Worm (Caenorhabditis elegans) whole organism, early embryonic: Measurements from ENCODE around the gene nhr-149.
"Not testable (repeated sequence)": the region's sequence is repeated elsewhere in the genome, so short reads cannot be mapped to it uniquely, and the experiment has no call there.

Source experiments
- B0310.2 ChIP-seq: sonication (generic microtip); optimal IDR thresholded peaks from 2 replicates; lab custom pipeline; 2016; ENCODE audit warnings: mild to moderate bottlenecking, missing genetic modification characterization, missing compliant biosample characterization
- F13C5.2 ChIP-seq: sonication (generic microtip); optimal IDR thresholded peaks from 2 replicates; lab custom pipeline; 2017; ENCODE audit warnings: mild to moderate bottlenecking, missing genetic modification characterization, inconsistent platforms, missing compliant biosample characterization
- aly-1 ChIP-seq: sonication (generic microtip); optimal IDR thresholded peaks from 2 replicates; lab custom pipeline; 2016; ENCODE audit warnings: missing genetic modification characterization, missing compliant biosample characterization
- ama-1 ChIP-seq: fragments of 150-350 bp; optimal IDR thresholded peaks from 2 replicates; lab custom pipeline; 2014
- ceh-13 ChIP-seq: fragments of 200-800 bp; sonication (Bioruptor generic); optimal IDR thresholded peaks from 2 replicates; lab custom pipeline; 2018; ENCODE audit warnings: mild to moderate bottlenecking, missing genetic modification characterization, missing compliant biosample characterization
- ceh-36 ChIP-seq: sonication (generic microtip); optimal IDR thresholded peaks from 2 replicates; lab custom pipeline; 2016; ENCODE audit warnings: missing genetic modification characterization, inconsistent platforms, missing compliant biosample characterization
- ets-7 ChIP-seq: sonication (generic microtip); optimal IDR thresholded peaks from 2 replicates; lab custom pipeline; 2016; ENCODE audit warnings: missing genotype, missing genetic modification characterization, missing compliant biosample characterization
- flt-1 ChIP-seq: fragments of 200-800 bp; sonication (Bioruptor generic); IDR thresholded peaks from 2 replicates; pipeline ENCODE4 v1.3.6; 2022; ENCODE audit warnings: missing genetic modification characterization, missing compliant biosample characterization
- hmbx-1 ChIP-seq: sonication (generic microtip); optimal IDR thresholded peaks from 2 replicates; lab custom pipeline; 2016; ENCODE audit warnings: mild to moderate bottlenecking, missing genetic modification characterization, missing compliant biosample characterization
- hmg-4 ChIP-seq: fragments of 200-800 bp; sonication (Bioruptor generic); optimal IDR thresholded peaks from 2 replicates; lab custom pipeline; 2018; ENCODE audit warnings: mild to moderate bottlenecking, missing genetic modification characterization, missing compliant biosample characterization
- hnd-1 ChIP-seq: sonication (generic microtip); optimal IDR thresholded peaks from 2 replicates; lab custom pipeline; 2016; ENCODE audit warnings: missing genetic modification characterization, missing compliant biosample characterization
- pes-1 ChIP-seq: fragments of 200-800 bp; sonication (Bioruptor generic); IDR thresholded peaks from 2 replicates; pipeline ENCODE4 v1.3.6; 2022; ENCODE audit warnings: missing genetic modification reagents, missing genetic modification characterization, missing compliant biosample characterization
- scrt-1 ChIP-seq: fragments of 200-800 bp; sonication (Bioruptor generic); IDR thresholded peaks from 2 replicates; pipeline ENCODE4 v1.3.6; 2022; ENCODE audit warnings: missing genetic modification characterization, missing compliant biosample characterization
- sea-1 ChIP-seq: fragments of 200-800 bp; sonication (Bioruptor generic); conservative IDR thresholded peaks from 2 replicates; pipeline ENCODE4 v1.3.6; 2022; ENCODE audit warnings: missing genetic modification characterization, missing compliant biosample characterization
- tbx-11 ChIP-seq: fragments of 200-800 bp; sonication (Bioruptor generic); IDR thresholded peaks from 2 replicates; pipeline ENCODE4 v1.3.6; 2022; ENCODE audit warnings: missing genetic modification characterization, missing compliant biosample characterization
- tbx-37 ChIP-seq: fragments of 200-800 bp; sonication (Bioruptor generic); conservative IDR thresholded peaks from 2 replicates; pipeline ENCODE4 v1.3.6; 2022; ENCODE audit warnings: missing genetic modification reagents, missing genetic modification characterization, missing compliant biosample characterization
- tra-4 ChIP-seq: sonication (generic microtip); optimal IDR thresholded peaks from 2 replicates; lab custom pipeline; 2017; ENCODE audit warnings: missing genetic modification characterization, missing compliant biosample characterization

Gene nhr-149

DNA sequence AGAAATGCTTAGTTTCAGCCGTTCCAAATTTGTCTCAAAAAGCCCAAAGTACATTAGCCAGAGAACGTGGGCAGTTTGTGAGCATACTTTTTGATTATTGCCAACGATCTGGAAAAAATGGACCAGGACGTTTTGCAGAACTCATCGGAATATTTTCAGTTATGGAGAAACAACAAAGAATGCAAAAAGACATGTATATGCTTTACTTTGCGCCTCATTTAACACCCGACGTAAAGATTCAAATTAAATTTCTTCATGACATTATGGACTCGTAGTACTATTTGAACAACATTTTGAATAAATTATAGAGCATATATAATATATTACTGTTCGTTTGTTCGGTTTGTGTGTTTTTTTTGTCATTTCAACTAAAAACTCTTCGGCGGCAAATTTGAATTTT lies 5.9 kb downstream of the nhr-149 start, which contains the start of gene srh-244:
Gene srh-244 (plus strand): TSS at position 301 of the 400 bp plus-strand sequence.
- TF ChIP-seq tbx-37 (GFP tag; lab: Robert Waterston, UW): no peak
- no peak for TF ChIP-seq tbx-11 (GFP tag; lab: Robert Waterston, UW)
- no peak for TF ChIP-seq ets-7 (tag; lab: Kevin White, UChicago)
- TF ChIP-seq pes-1 (GFP tag; lab: Robert Waterston, UW): no peak
- no peak for TF ChIP-seq B0310.2 (tag; lab: Kevin White, UChicago)
- TF ChIP-seq ceh-13 (GFP tag; lab: Kevin White, UChicago): no peak
- no peak for TF ChIP-seq F13C5.2 (tag; lab: Kevin White, UChicago)
- no peak for TF ChIP-seq scrt-1 (GFP tag; lab: Robert Waterston, UW)
- no peak for TF ChIP-seq tra-4
- TF ChIP-seq aly-1: no peak

DNA sequence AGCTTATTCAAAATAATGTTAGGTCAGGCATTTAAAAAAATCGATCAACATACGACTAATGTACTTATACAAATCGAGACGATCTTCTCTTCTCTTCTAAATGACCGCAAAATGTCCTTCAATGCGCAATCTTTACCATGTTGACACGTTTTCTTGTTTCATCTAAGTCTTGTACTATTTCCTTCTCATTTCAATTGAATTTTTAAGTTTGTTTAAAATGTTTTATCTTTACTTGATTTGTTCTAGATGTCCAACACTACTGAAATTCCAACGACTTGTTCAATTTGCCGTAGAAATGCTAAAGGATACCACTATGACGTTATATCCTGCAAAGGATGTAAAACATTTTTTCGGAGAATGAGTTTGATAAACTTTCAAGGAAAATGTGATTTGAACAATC lies 7.5 kb downstream of the nhr-149 start, which contains the start of the genes nhr-263 and nhr-148:
Gene nhr-263 (minus strand): TSS at position 101 of the 400 bp plus-strand sequence.
Gene nhr-148 (plus strand): TSS at position 215 of the 400 bp plus-strand sequence.
- TF ChIP-seq B0310.2 (tag; lab: Kevin White, UChicago): no peak
- no peak for TF ChIP-seq sea-1 (GFP tag; lab: Robert Waterston, UW)
- no peak for TF ChIP-seq pes-1 (GFP tag; lab: Robert Waterston, UW)
- no peak for TF ChIP-seq aly-1
- TF ChIP-seq scrt-1 (GFP tag; lab: Robert Waterston, UW): no peak
- TF ChIP-seq hmg-4 (GFP tag; lab: Kevin White, UChicago): no peak
- TF ChIP-seq tbx-37 (GFP tag; lab: Robert Waterston, UW): no peak
- no peak for TF ChIP-seq flt-1 (GFP tag; lab: Robert Waterston, UW)
- no peak for TF ChIP-seq ama-1 (lab: Kevin White, UChicago)
- TF ChIP-seq hnd-1: no peak
- no peak for TF ChIP-seq ceh-13 (GFP tag; lab: Kevin White, UChicago)
- no peak for TF ChIP-seq hmbx-1
- no peak for TF ChIP-seq F13C5.2 (tag; lab: Kevin White, UChicago)

DNA sequence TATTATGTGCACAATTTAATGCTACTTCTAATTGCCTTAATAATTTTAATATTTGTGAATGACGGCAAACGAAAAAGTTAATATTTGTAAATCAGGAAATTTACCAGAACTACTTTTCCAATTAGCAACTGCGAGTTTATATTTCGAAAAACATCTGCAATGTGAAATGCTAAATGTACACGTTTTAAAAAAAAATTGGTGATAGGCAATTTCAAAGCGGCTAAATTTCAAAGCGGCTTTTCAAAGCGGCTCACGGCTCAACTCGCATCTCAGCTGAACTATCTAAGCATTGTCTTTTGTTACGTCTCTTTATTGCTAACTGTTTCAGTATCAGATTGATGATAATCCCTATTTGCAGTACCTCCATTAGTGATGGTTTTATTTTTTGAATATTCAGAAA lies 9.6 kb downstream of the nhr-149 start, which contains the start of gene srh-187:
Gene srh-187 (minus strand): TSS at position 101 of the 400 bp plus-strand sequence.
- TF ChIP-seq hmbx-1: no peak
- TF ChIP-seq hnd-1: no peak
- TF ChIP-seq tra-4: no peak
- TF ChIP-seq tbx-37 (GFP tag; lab: Robert Waterston, UW): no peak
- no peak for TF ChIP-seq flt-1 (GFP tag; lab: Robert Waterston, UW)
- TF ChIP-seq tbx-11 (GFP tag; lab: Robert Waterston, UW): no peak
- no peak for TF ChIP-seq hmg-4 (GFP tag; lab: Kevin White, UChicago)
- TF ChIP-seq aly-1: no peak
- no peak for TF ChIP-seq B0310.2 (tag; lab: Kevin White, UChicago)

DNA sequence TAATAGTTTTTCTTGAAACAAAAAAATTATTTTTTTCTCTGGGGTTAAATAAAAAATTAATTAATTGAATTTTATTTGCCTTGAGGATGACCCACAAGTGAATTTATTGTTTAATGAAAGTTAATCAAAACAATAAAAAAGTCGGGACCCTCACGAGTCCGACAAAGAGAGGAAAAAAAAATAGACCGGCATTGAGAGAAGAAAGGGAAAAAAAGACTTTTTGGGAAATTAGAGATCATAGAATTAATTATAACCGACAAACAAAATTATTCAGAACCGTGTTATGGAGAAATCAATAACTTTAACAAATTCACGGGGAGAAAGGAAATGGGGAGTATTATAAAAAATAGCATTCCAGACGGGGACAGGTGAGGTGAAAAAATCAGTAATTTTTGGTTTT lies 12.2 kb downstream of the nhr-149 start, which contains the start of gene F10G2.7:
Gene F10G2.7 (minus strand): TSS at position 101 of the 400 bp plus-strand sequence.
- not testable (repeated sequence) for TF ChIP-seq flt-1 (GFP tag; lab: Robert Waterston, UW); hmbx-1; hnd-1

DNA sequence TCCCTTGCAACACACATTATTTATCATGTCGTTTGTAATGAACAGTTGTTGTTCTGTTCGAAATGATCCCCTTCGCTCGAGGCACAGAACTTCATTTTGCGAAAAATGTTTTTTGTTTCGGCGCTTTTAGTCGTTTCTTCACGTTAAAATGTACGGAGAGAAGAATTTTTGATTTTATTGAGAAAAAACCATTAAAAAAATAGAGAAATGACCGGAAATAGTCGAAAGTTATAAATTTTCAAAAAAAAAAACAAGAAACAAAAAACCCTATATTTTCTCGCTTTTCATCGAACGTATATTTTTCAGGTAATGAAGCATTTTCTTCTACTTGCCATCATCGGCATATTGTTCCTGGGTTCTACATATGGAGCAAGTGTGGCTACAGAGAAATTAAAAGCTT lies 17.2 kb downstream of the nhr-149 start, which contains the start of gene F10G2.1:
Gene F10G2.1 (plus strand): TSS at position 301 of the 400 bp plus-strand sequence.
- no peak for TF ChIP-seq hnd-1

DNA sequence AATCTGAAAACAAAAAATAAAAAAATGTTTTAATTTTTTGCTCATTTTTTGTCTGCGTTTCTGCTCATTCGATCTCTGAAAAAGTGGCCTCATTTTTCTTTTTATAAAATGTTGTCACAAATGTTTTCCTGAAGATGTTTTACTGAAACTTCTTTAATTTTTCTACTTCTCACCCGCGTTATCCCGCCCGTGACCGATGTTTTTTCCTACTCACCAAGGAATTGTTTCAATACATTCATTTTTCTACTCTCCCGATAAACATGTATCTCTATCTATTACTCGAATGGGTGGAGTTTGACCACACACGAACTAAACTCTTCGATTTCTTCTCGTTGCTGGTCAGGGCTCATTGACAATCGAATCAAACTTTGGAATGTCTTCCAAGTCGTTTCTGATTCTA lies 18.6 kb downstream of the nhr-149 start, which contains the start of gene F10G2.2:
Gene F10G2.2 (plus strand): TSS at position 301 of the 400 bp plus-strand sequence.
- TF ChIP-seq pes-1 (GFP tag; lab: Robert Waterston, UW): no peak
- no peak for TF ChIP-seq tbx-11 (GFP tag; lab: Robert Waterston, UW)
- no peak for TF ChIP-seq F13C5.2 (tag; lab: Kevin White, UChicago)
- TF ChIP-seq flt-1 (GFP tag; lab: Robert Waterston, UW): no peak
- TF ChIP-seq hnd-1: no peak
- TF ChIP-seq sea-1 (GFP tag; lab: Robert Waterston, UW): no peak
- TF ChIP-seq B0310.2 (tag; lab: Kevin White, UChicago): no peak
- TF ChIP-seq ceh-36 (tag; lab: Kevin White, UChicago): no peak
- no peak for TF ChIP-seq ets-7 (tag; lab: Kevin White, UChicago)
- TF ChIP-seq tbx-37 (GFP tag; lab: Robert Waterston, UW): no peak
- no peak for TF ChIP-seq ama-1 (lab: Kevin White, UChicago)
- no peak for TF ChIP-seq aly-1
- TF ChIP-seq scrt-1 (GFP tag; lab: Robert Waterston, UW): no peak
- TF ChIP-seq hmg-4 (GFP tag; lab: Kevin White, UChicago): no peak
- TF ChIP-seq tra-4: no peak
- no peak for TF ChIP-seq hmbx-1

DNA sequence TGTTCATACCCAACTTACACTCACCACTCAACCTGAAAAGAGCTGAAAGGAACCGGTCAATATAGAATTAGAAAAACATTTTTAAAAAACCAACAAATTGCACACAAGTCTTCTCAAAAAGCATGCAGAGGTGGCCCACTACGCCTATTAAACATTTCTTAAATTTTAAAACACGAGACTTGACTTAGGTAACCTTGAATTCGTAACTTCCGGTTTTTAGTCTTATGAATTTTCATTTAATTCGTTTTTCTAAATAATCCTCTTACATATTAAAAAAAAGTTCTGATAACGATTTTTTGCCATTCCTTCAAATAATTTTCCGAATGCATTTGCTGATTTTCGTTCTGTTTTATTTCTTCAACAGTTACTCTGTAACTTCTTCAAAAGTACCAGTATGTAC lies 21.3 kb downstream of the nhr-149 start, which contains the start of gene clec-7:
Gene clec-7 (plus strand): TSS at position 301 of the 400 bp plus-strand sequence.
- TF ChIP-seq ceh-36 (tag; lab: Kevin White, UChicago) (no peak), tbx-37 (GFP tag; lab: Robert Waterston, UW) (no peak), sea-1 (GFP tag; lab: Robert Waterston, UW) (no peak), ama-1 (lab: Kevin White, UChicago) (no peak), scrt-1 (GFP tag; lab: Robert Waterston, UW) (no peak), tbx-11 (GFP tag; lab: Robert Waterston, UW) (no peak), hmg-4 (GFP tag; lab: Kevin White, UChicago) (no peak), pes-1 (GFP tag; lab: Robert Waterston, UW) (no peak), tra-4 (no peak), ceh-13 (GFP tag; lab: Kevin White, UChicago) (no peak), B0310.2 (tag; lab: Kevin White, UChicago) (no peak), hnd-1 (no peak), flt-1 (GFP tag; lab: Robert Waterston, UW) (no peak), ets-7 (tag; lab: Kevin White, UChicago) (no peak), hmbx-1 (no peak), F13C5.2 (tag; lab: Kevin White, UChicago) (no peak)
